Worm (Caenorhabditis elegans) whole organism, L4/young adult: ENCODE data around the gene hlh-8.
"Not testable (repeated sequence)": the region's sequence is repeated elsewhere in the genome, so short reads cannot be mapped to it uniquely, and the experiment has no call there.

Experiments
- W03F9.2 ChIP-seq: fragments of 150-350 bp; optimal IDR thresholded peaks from 2 replicates; lab custom pipeline; 2014; ENCODE audit warnings: missing biosample characterization, missing genetic modification characterization
- dao-5 ChIP-seq: sonication (generic microtip); optimal IDR thresholded peaks from 2 replicates; lab custom pipeline; 2016; ENCODE audit warnings: missing genotype, missing genetic modification characterization, moderate library complexity, missing compliant biosample characterization
- him-1 ChIP-seq: sonication (generic microtip); optimal IDR thresholded peaks from 2 replicates; lab custom pipeline; 2016; ENCODE audit warnings: missing genotype, missing genetic modification reagents, missing genetic modification characterization, missing compliant biosample characterization

ce11 chrX:8155447-8155877 is 39.2 kb downstream of the hlh-8 start:
- TF ChIP-seq him-1 (tag; lab: Kevin White, UChicago); W03F9.2: not testable (repeated sequence)
- TF ChIP-seq dao-5 (tag; lab: Kevin White, UChicago) = peak; percentile 30
